Worm (Caenorhabditis elegans) whole organism, L1 larva: Measurements from ENCODE around the gene clc-32.

Experiments used
- C16A3.4 ChIP-seq: fragments of 150-350 bp; optimal IDR thresholded peaks from 2 replicates; lab custom pipeline; 2014; ENCODE audit warnings: missing biosample characterization, missing genetic modification characterization
- F16B12.6 ChIP-seq: fragments of 150-350 bp; optimal IDR thresholded peaks from 2 replicates; lab custom pipeline; 2014; ENCODE audit warnings: missing biosample characterization, missing genetic modification characterization
- Y116A8C.19 ChIP-seq: sonication (generic microtip); optimal IDR thresholded peaks from 2 replicates; lab custom pipeline; 2016; ENCODE audit warnings: missing compliant biosample characterization, missing genetic modification characterization, borderline replicate concordance
- aha-1 ChIP-seq: fragments of 150-350 bp; optimal IDR thresholded peaks from 2 replicates; lab custom pipeline; 2014; ENCODE audit warnings: missing biosample characterization, missing genetic modification characterization
- alr-1 ChIP-seq: fragments of 200-800 bp; sonication (Bioruptor generic); optimal IDR thresholded peaks from 2 replicates; lab custom pipeline; 2018; ENCODE audit warnings: borderline replicate concordance, mild to moderate bottlenecking, missing genetic modification characterization, missing compliant biosample characterization
- aly-2 ChIP-seq: fragments of 150-350 bp; optimal IDR thresholded peaks from 2 replicates; lab custom pipeline; 2014; ENCODE audit warnings: missing biosample characterization, missing genetic modification characterization
- ama-1 ChIP-seq: fragments of 150-350 bp; optimal IDR thresholded peaks from 2 replicates; lab custom pipeline; 2014
- blmp-1 ChIP-seq: fragments of 150-350 bp; optimal IDR thresholded peaks from 2 replicates; lab custom pipeline; 2014; ENCODE audit warnings: missing biosample characterization, missing genetic modification characterization
- ceh-8 ChIP-seq: fragments of 200-800 bp; sonication (Bioruptor generic); optimal IDR thresholded peaks from 2 replicates; lab custom pipeline; 2018; ENCODE audit warnings: mild to moderate bottlenecking, missing genetic modification characterization, moderate library complexity, missing compliant biosample characterization
- ceh-82 ChIP-seq, 3 experiments: fragments of 150-350 bp in 1 of 3; sonication (generic microtip) in 2 of 3; optimal IDR thresholded peaks; 2 replicates each; lab custom pipeline; 2014 to 2017; ENCODE audit warnings: missing biosample characterization in 3 of 3, missing genetic modification characterization in 3 of 3
- ceh-90 ChIP-seq: sonication (generic microtip); optimal IDR thresholded peaks from 2 replicates; lab custom pipeline; 2016; ENCODE audit warnings: missing genetic modification characterization, missing compliant biosample characterization
- dpl-1 ChIP-seq, 3 experiments: fragments of 150-350 bp in 2 of 3; sonication (generic microtip) in 1 of 3; optimal IDR thresholded peaks; 2 replicates each; lab custom pipeline; 2014 to 2017; ENCODE audit warnings: missing biosample characterization in 3 of 3, missing genetic modification characterization in 3 of 3, missing genetic modification reagents in 3 of 3
- dsc-1 ChIP-seq: sonication (generic microtip); optimal IDR thresholded peaks from 2 replicates; lab custom pipeline; 2016; ENCODE audit warnings: mild to moderate bottlenecking, missing genetic modification characterization, missing compliant biosample characterization
- efl-1 ChIP-seq, 4 experiments: fragments of 150-350 bp; optimal IDR thresholded peaks in 3 of 4; peaks in 1 of 4; 1 replicate in 1 of 4; 2 replicates in 3 of 4; lab custom pipeline; 2014; ENCODE audit warnings: missing biosample characterization in 2 of 4, missing genetic modification characterization in 2 of 4, missing genetic modification reagents in 2 of 4
- hlh-17 ChIP-seq: fragments of 200-800 bp; sonication (Bioruptor generic); optimal IDR thresholded peaks from 2 replicates; lab custom pipeline; 2018; ENCODE audit warnings: missing genetic modification characterization, mild to moderate bottlenecking, missing compliant biosample characterization, moderate library complexity, borderline replicate concordance
- isw-1 ChIP-seq: fragments of 200-800 bp; sonication (Bioruptor generic); IDR thresholded peaks from 2 replicates; pipeline ENCODE4 v1.3.6; 2022; ENCODE audit warnings: missing genetic modification characterization, missing compliant biosample characterization
- lin-14 ChIP-seq: fragments of 200-800 bp; sonication (Bioruptor generic); optimal IDR thresholded peaks from 2 replicates; lab custom pipeline; 2018; ENCODE audit warnings: mild to moderate bottlenecking, missing genetic modification characterization, moderate library complexity, missing compliant biosample characterization
- lir-3 ChIP-seq: sonication (generic microtip); optimal IDR thresholded peaks from 2 replicates; lab custom pipeline; 2016; ENCODE audit warnings: mild to moderate bottlenecking, missing genetic modification characterization, moderate library complexity, missing compliant biosample characterization; ENCODE audit not compliant: poor library complexity
- lsy-2 ChIP-seq, 2 experiments: fragments of 150-350 bp; optimal IDR thresholded peaks; 2 replicates each; lab custom pipeline; 2014; ENCODE audit warnings: missing biosample characterization in 2 of 2, missing genetic modification characterization in 2 of 2
- mab-9 ChIP-seq: fragments of 200-800 bp; sonication (Bioruptor generic); IDR thresholded peaks from 2 replicates; pipeline ENCODE4 v1.3.6; 2022; ENCODE audit warnings: missing genetic modification reagents, missing genetic modification characterization, missing compliant biosample characterization
- mef-2 ChIP-seq: fragments of 150-350 bp; optimal IDR thresholded peaks from 2 replicates; lab custom pipeline; 2014; ENCODE audit warnings: missing biosample characterization, missing genetic modification characterization
- nhr-11 ChIP-seq: fragments of 150-350 bp; optimal IDR thresholded peaks from 2 replicates; lab custom pipeline; 2014; ENCODE audit warnings: missing biosample characterization, missing genetic modification characterization
- nhr-20 ChIP-seq: sonication (generic microtip); optimal IDR thresholded peaks from 2 replicates; lab custom pipeline; 2016; ENCODE audit warnings: mild to moderate bottlenecking, missing genetic modification characterization, missing compliant biosample characterization
- nhr-28 ChIP-seq: fragments of 150-350 bp; optimal IDR thresholded peaks from 2 replicates; lab custom pipeline; 2014; ENCODE audit warnings: missing biosample characterization, missing genetic modification characterization
- nhr-47 ChIP-seq: sonication (generic microtip); optimal IDR thresholded peaks from 2 replicates; lab custom pipeline; 2016; ENCODE audit warnings: mild to moderate bottlenecking, missing genetic modification characterization, moderate library complexity, missing compliant biosample characterization
- nhr-71 ChIP-seq: sonication (generic microtip); optimal IDR thresholded peaks from 2 replicates; lab custom pipeline; 2016; ENCODE audit warnings: mild to moderate bottlenecking, missing genetic modification characterization, moderate library complexity, missing compliant biosample characterization
- nhr-77 ChIP-seq: fragments of 150-350 bp; optimal IDR thresholded peaks from 2 replicates; lab custom pipeline; 2014; ENCODE audit warnings: missing biosample characterization, missing genetic modification characterization
- nhr-85 ChIP-seq: sonication (generic microtip); peaks from one replicate; lab custom pipeline; 2016; ENCODE audit warnings: missing genetic modification characterization, inconsistent platforms, missing compliant biosample characterization
- pax-3 ChIP-seq: fragments of 200-800 bp; sonication (Bioruptor generic); optimal IDR thresholded peaks from 2 replicates; lab custom pipeline; 2018; ENCODE audit warnings: mild to moderate bottlenecking, missing genetic modification characterization, moderate library complexity, missing compliant biosample characterization
- rnt-1 ChIP-seq: sonication (generic microtip); optimal IDR thresholded peaks from 2 replicates; lab custom pipeline; 2016; ENCODE audit warnings: mild to moderate bottlenecking, missing genetic modification characterization, moderate library complexity, missing compliant biosample characterization
- snpc-4 ChIP-seq: fragments of 150-350 bp; optimal IDR thresholded peaks from 2 replicates; lab custom pipeline; 2014; ENCODE audit warnings: missing biosample characterization, missing genetic modification characterization
- snu-23 ChIP-seq: sonication (generic microtip); optimal IDR thresholded peaks from 2 replicates; lab custom pipeline; 2016; ENCODE audit warnings: missing genetic modification characterization, missing compliant biosample characterization
- sox-4 ChIP-seq: sonication (generic microtip); optimal IDR thresholded peaks from 2 replicates; lab custom pipeline; 2016; ENCODE audit warnings: missing genetic modification characterization, missing compliant biosample characterization
- sup-37 ChIP-seq: fragments of 200-800 bp; sonication (Bioruptor generic); optimal IDR thresholded peaks from 2 replicates; lab custom pipeline; 2018; ENCODE audit warnings: mild to moderate bottlenecking, missing genetic modification characterization, missing compliant biosample characterization
- tbx-2 ChIP-seq: sonication (generic microtip); optimal IDR thresholded peaks from 2 replicates; lab custom pipeline; 2016; ENCODE audit warnings: missing genetic modification characterization, missing compliant biosample characterization
- tlp-1 ChIP-seq: fragments of 150-350 bp; optimal IDR thresholded peaks from 2 replicates; lab custom pipeline; 2014; ENCODE audit warnings: missing biosample characterization, missing genetic modification characterization
- unc-30 ChIP-seq: sonication (generic microtip); optimal IDR thresholded peaks from 2 replicates; lab custom pipeline; 2017; ENCODE audit warnings: missing biosample characterization, missing genetic modification characterization
- unc-62 ChIP-seq: fragments of 150-350 bp; optimal IDR thresholded peaks from 2 replicates; lab custom pipeline; 2014; ENCODE audit warnings: missing biosample characterization, missing genetic modification reagents, missing genetic modification characterization
- unc-86 ChIP-seq: sonication (generic microtip); optimal IDR thresholded peaks from 2 replicates; lab custom pipeline; 2016; ENCODE audit warnings: missing genetic modification characterization, missing compliant biosample characterization
- xbp-1 ChIP-seq: sonication (generic microtip); optimal IDR thresholded peaks from 2 replicates; lab custom pipeline; 2016; ENCODE audit warnings: missing genetic modification characterization, missing compliant biosample characterization
- ztf-11 ChIP-seq, 2 experiments: sonication (generic microtip); optimal IDR thresholded peaks; 2 replicates each; lab custom pipeline; 2016 to 2017; ENCODE audit warnings: missing genetic modification characterization in 2 of 2, missing biosample characterization in 1 of 2, missing compliant biosample characterization in 1 of 2

Gene clc-32

DNA sequence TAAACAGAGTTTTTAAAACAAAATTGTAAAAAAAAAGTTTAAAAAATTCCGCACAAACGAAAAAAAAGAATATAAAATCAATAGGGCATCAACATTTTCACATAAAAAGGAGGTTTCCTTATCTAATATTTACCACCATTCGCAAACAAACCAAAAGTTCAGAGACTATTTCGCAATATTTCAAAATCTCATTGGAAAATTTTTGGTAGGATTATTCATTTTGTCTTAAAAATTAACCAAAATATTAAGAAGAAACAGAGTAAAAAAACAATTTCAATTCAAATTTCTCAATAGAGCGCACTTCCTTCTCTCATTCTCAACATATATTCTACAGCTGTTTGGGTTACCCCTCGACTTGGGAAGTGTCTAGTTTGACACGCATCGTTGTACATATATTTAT, 19.1 kb upstream of the clc-32 start (continued):
- TF ChIP-seq efl-1 (optimal IDR thresholded peaks at IDR 0.05; lab: Kevin White, UChicago), result peak in 1 of 2 experiments; percentile 9
- TF ChIP-seq efl-1 (GFP tag; optimal IDR thresholded peaks at IDR 0.05 in 1 of 2; lab: Kevin White, UChicago), result peak in 1 of 2 experiments; percentile 4
- TF ChIP-seq, all 84 proteins: peak for 5

DNA sequence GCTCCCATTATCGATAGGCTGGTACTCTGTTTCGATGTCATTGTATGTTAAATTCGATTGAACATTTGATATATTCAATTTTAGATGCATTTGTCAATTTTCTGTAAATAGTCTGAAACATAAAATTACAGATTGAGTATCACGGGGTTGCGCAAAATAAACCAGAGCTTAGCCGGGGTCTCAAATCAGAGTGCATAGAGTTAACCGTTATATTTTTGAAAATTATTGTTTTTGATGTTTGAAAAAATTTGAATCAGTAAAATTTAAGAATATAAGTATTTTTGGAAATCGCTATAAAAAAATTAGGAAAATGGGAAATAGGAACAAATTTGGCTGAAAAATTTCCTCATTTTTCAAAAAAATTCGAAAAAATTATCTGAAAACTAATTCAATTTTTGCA, 18.6 kb upstream of the clc-32 start, which contains the start of gene F10A3.17:
Gene F10A3.17 (minus strand): TSS at position 101 of the 400 bp plus-strand sequence.
- TF ChIP-seq mef-2 (tag; lab: Kevin White, UChicago) (no peak), aha-1 (tag; lab: Kevin White, UChicago) (no peak), isw-1 (GFP tag; lab: Robert Waterston, UW) (no peak), unc-62 (no peak), nhr-20 (tag; lab: Kevin White, UChicago) (no peak), ama-1 (lab: Kevin White, UChicago) (no peak), tbx-2 (no peak), ceh-8 (GFP tag; lab: Kevin White, UChicago) (no peak), mab-9 (no peak), lin-14 (GFP tag; lab: Kevin White, UChicago) (no peak), nhr-85 (tag; lab: Kevin White, UChicago) (no peak), ztf-11 (tag; optimal IDR thresholded peaks at IDR 0.05; lab: Kevin White, UChicago) (no peak), Y116A8C.19 (tag; lab: Kevin White, UChicago) (no peak), aly-2 (tag; lab: Kevin White, UChicago) (no peak), F16B12.6 (tag; lab: Kevin White, UChicago) (no peak), C16A3.4 (no peak), nhr-28 (tag; lab: Kevin White, UChicago) (no peak), dsc-1 (tag; lab: Kevin White, UChicago) (no peak), xbp-1 (tag; lab: Kevin White, UChicago) (no peak)
- TF ChIP-seq, all 84 proteins: peak for 0

DNA sequence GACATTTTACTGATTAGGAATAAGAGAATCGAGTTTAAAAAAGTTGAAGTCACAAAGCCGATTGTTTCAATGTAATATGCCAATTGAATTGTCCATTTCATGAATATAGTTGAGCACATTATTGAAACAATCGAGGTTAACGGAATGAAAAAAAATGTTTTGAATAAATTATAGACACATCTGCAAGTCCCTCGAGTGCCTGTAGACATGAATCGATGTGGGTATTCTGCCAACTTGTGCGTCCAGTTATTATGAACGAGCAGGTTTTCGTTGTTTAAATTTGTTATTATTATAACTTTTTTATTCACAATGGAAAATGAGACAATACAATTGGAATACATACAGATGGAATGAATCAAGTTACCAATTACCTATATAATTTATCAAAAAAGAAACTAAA, 17.4 kb upstream of the clc-32 start, which contains the start of gene str-99:
Gene str-99 (minus strand): TSS at position 101 of the 400 bp plus-strand sequence.
- TF ChIP-seq snpc-4 (tag; lab: Kevin White, UChicago) (no peak), nhr-28 (tag; lab: Kevin White, UChicago) (no peak), lir-3 (tag; lab: Kevin White, UChicago) (no peak), dpl-1 (GFP tag; optimal IDR thresholded peaks at IDR 0.05; lab: Kevin White, UChicago) (no peak), nhr-47 (no peak), rnt-1 (tag; lab: Kevin White, UChicago) (no peak), nhr-11 (tag; lab: Kevin White, UChicago) (no peak), nhr-77 (tag; lab: Kevin White, UChicago) (no peak), pax-3 (tag; lab: Kevin White, UChicago) (no peak), ceh-90 (tag; lab: Kevin White, UChicago) (no peak), lin-14 (GFP tag; lab: Kevin White, UChicago) (no peak)
- TF ChIP-seq, all 84 proteins: peak for 0

DNA sequence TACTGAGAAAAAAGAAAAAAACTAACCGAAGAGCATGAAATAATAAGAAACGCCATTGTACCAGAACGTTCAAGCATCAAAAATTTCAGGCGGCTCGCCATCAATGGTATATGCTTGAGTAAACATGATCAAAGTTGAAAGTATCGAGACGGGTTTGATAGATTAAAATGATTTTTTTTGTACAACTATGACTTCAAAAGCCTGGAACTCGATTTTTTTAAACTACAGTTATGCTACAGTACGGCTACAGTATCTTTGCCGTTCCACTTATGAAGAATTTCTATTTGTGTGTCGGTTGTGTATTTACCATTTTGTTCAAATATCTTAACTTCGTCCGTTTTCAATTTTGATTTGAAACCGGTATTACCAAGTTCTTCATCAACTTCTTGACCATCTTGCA, 14.1 kb upstream of the clc-32 start, which contains the start of gene str-97:
Gene str-97 (minus strand): TSS at position 101 of the 400 bp plus-strand sequence.
- no peak for TF ChIP-seq blmp-1 (tag; lab: Kevin White, UChicago)
- no peak for TF ChIP-seq lsy-2 (tag; optimal IDR thresholded peaks at IDR 0.05; lab: Kevin White, UChicago)
- TF ChIP-seq snu-23 (GFP tag; lab: Kevin White, UChicago), result no peak
- no peak for TF ChIP-seq ceh-82 (tag; optimal IDR thresholded peaks at IDR 0.05; lab: Kevin White, UChicago)
- TF ChIP-seq dsc-1 (tag; lab: Kevin White, UChicago), result no peak

DNA sequence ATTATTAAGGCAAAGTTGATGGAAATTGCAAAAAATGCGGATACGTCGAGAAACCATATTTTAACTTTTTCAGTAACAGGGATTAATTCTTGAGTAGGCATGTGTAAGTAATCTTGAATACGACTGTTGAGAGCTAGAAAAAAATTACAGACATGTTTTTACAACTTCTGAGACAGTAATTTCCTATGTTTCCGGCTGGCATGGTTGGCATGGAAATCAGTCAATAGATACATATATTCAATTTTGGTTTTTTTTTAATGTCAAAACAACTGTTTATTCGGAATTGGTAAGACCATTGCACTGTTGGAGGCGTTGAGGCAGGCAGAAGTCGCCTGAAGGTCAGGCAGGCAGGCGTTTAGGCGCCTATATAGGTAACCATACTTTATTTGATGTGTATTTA, 12.4 kb upstream of the clc-32 start, which contains the start of gene str-254:
Gene str-254 (minus strand): TSS at position 101 of the 400 bp plus-strand sequence.
- no peak for TF ChIP-seq tbx-2
- no peak for TF ChIP-seq unc-30 (tag; lab: Kevin White, UChicago)
- TF ChIP-seq nhr-71 (tag; lab: Kevin White, UChicago), result no peak
- no peak for TF ChIP-seq lsy-2 (tag; optimal IDR thresholded peaks at IDR 0.05; lab: Kevin White, UChicago)
- TF ChIP-seq ztf-11 (tag; optimal IDR thresholded peaks at IDR 0.05; lab: Kevin White, UChicago), result no peak
- no peak for TF ChIP-seq unc-86
- no peak for TF ChIP-seq ama-1 (lab: Kevin White, UChicago)
- no peak for TF ChIP-seq alr-1 (tag; lab: Kevin White, UChicago)
- TF ChIP-seq sox-4 (tag; lab: Kevin White, UChicago), result no peak
- no peak for TF ChIP-seq ceh-8 (GFP tag; lab: Kevin White, UChicago)
- TF ChIP-seq sup-37 (GFP tag; lab: Kevin White, UChicago), result no peak
- TF ChIP-seq tlp-1 (tag; lab: Kevin White, UChicago), result no peak
- TF ChIP-seq hlh-17 (GFP tag; lab: Kevin White, UChicago), result no peak
